Fruit fly (Drosophila melanogaster) whole organism, pupa: Measurements from ENCODE around the gene CG44325.

ENCODE experiments used
- CG10348 ChIP-seq: fragments of 200-800 bp; sonication (Bioruptor generic); IDR thresholded peaks from 2 replicates; pipeline ENCODE4 v1.3.6; 2022; ENCODE audit warnings: missing biosample characterization, missing genetic modification characterization
- CG12605 ChIP-seq: fragments of 200-800 bp; sonication (Bioruptor generic); IDR thresholded peaks from 2 replicates; pipeline ENCODE4 v1.3.6; 2022; ENCODE audit warnings: missing biosample characterization, missing genetic modification characterization
- CG13204 ChIP-seq: fragments of 200-800 bp; sonication (Bioruptor generic); optimal IDR thresholded peaks from 2 replicates; lab custom pipeline; 2018; ENCODE audit warnings: missing biosample characterization, mild to moderate bottlenecking, missing genetic modification characterization, moderate library complexity
- CG15710 ChIP-seq: fragments of 200-800 bp; sonication (Bioruptor generic); optimal IDR thresholded peaks from 2 replicates; lab custom pipeline; 2018; ENCODE audit warnings: missing biosample characterization, mild to moderate bottlenecking, missing genetic modification characterization, moderate library complexity

dm6 chrX:9044857-9045256, 33.4 kb downstream of the CG44325 start:
- TF ChIP-seq CG13204 (GFP tag; lab: Kevin White, UChicago): no peak
- TF ChIP-seq CG12605 (GFP tag; lab: Robert Waterston, UW): no peak
- no peak for TF ChIP-seq CG10348 (GFP tag; lab: Robert Waterston, UW)
- no peak for TF ChIP-seq CG15710
